Worm (Caenorhabditis elegans) whole organism, mixed stage, embryonic: ENCODE measurements around the gene flp-10.

Experiments
- ces-1 ChIP-seq: fragments of 150-350 bp; optimal IDR thresholded peaks from 2 replicates; lab custom pipeline; 2014; ENCODE audit warnings: missing biosample characterization, missing genetic modification reagents, missing genetic modification characterization
- ham-2 ChIP-seq: fragments of 200-800 bp; sonication (Bioruptor generic); optimal IDR thresholded peaks from 2 replicates; lab custom pipeline; 2018; ENCODE audit warnings: mild to moderate bottlenecking, missing genetic modification characterization, missing compliant biosample characterization
- lsy-2 ChIP-seq: fragments of 150-350 bp; optimal IDR thresholded peaks from 2 replicates; lab custom pipeline; 2014; ENCODE audit warnings: missing biosample characterization, missing genetic modification characterization
- sptf-1 ChIP-seq: sonication (generic microtip); optimal IDR thresholded peaks from 2 replicates; lab custom pipeline; 2017; ENCODE audit warnings: mild to moderate bottlenecking, missing genetic modification characterization, moderate library complexity, missing compliant biosample characterization
- unc-39 ChIP-seq: fragments of 150-350 bp; optimal IDR thresholded peaks from 2 replicates; lab custom pipeline; 2014; ENCODE audit warnings: missing biosample characterization, missing genetic modification characterization
- unc-62 ChIP-seq: fragments of 150-350 bp; optimal IDR thresholded peaks from 2 replicates; lab custom pipeline; 2014; ENCODE audit warnings: missing biosample characterization, missing genetic modification reagents, missing genetic modification characterization
- zip-8 ChIP-seq: fragments of 150-350 bp; optimal IDR thresholded peaks from 2 replicates; lab custom pipeline; 2014; ENCODE audit warnings: missing biosample characterization, missing genetic modification characterization
- ztf-11 ChIP-seq: fragments of 150-350 bp; optimal IDR thresholded peaks from 2 replicates; lab custom pipeline; 2014; ENCODE audit warnings: missing biosample characterization, missing genetic modification characterization

- TF ChIP-seq ham-2 (GFP tag; lab: Kevin White, UChicago) (peak; percentile 43), unc-62 (peak; percentile 52), zip-8 (tag; lab: Kevin White, UChicago) (no peak), lsy-2 (tag; lab: Kevin White, UChicago) (peak; percentile 39), ztf-11 (tag; lab: Kevin White, UChicago) (peak; percentile 67), unc-39 (tag; lab: Kevin White, UChicago) (no peak), ces-1 (GFP tag; lab: Kevin White, UChicago) (peak; percentile 55), sptf-1 (peak; percentile 84)
Measured at ce11 chrIV:7845585-7845984, 23.1 kb upstream of the flp-10 start.
